Worm (Caenorhabditis elegans): ENCODE measurements around the gene T25G12.13.

T25G12.13 gene

DNA sequence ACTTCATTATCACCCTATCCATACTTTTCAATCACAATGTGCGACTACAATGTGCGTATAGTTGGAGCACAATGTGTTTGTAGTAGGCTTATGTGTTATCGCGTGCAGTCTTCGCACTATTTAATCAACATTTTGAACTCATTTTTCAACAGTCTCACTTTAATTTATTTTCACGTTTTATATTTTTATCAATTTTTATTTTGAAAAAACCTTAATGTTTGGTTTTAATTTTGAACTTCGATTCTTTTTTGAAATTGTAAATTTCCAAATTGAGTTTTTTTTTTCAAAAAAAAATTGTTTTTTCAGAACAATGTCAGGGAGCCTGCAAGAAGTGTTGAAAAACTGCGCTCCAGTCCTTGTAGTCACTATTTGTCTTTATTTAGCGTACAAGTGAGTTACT, at the start of gene T25G12.13:
TSS of gene T25G12.13 (plus strand) at position 301 of the 400 bp plus-strand sequence.
- no peak for TF ChIP-seq W03F9.2 (tag; optimal IDR thresholded peaks at IDR 0.05)
- no peak for TF ChIP-seq him-1 (tag; optimal IDR thresholded peaks at IDR 0.05)
- no peak for TF ChIP-seq dao-5 (tag; optimal IDR thresholded peaks at IDR 0.05)

DNA sequence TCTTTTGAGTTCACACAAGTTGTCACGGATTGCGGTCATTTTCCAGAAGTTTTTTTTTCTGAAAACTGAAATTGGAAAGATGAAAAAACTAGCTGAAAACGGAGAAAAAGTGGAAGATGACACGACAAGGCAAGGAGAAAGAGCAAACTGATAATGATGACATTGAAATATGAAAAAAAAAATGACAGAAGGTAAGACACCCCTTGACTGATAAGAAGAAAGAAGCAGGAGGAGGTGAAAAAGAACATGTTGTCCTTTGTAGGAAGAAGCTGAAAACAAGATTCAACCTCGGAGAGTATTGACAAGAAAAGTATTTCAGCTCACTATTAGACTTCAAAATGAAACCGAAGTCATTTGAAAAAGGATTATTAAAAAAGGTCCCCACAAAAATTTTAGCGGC, 48.1 kb upstream of the T25G12.13 start, which contains the start of gene B0302.5:
TSS of gene B0302.5 (minus strand) at position 58 of the 400 bp plus-strand sequence.
- TF ChIP-seq him-1 (tag; optimal IDR thresholded peaks at IDR 0.05), result no peak
- TF ChIP-seq dao-5 (tag; optimal IDR thresholded peaks at IDR 0.05), result no peak
- TF ChIP-seq W03F9.2 (tag; optimal IDR thresholded peaks at IDR 0.05), result no peak

DNA sequence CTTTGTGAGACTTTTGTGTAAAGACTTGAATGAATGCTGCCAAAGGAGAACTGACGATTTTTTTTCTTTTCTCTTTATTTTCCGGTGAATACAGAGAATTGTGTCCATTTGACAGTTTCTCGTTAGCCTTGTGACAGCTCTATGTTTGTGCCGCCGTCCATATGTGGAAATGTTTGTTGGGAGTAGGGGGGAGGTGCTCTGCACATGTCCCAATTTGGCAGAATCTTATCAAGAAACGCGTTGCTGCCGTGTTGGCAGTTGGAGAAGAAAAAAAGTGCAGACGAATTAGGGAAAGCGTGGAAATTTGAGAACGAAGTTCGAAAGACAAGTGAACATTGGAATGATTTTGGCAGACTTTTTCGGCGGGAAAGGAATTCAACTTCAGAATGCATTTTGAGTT, 45.3 kb upstream of the T25G12.13 start:
- TF ChIP-seq dao-5 (tag; optimal IDR thresholded peaks at IDR 0.05) (no peak), him-1 (tag; optimal IDR thresholded peaks at IDR 0.05) (no peak), W03F9.2 (tag; optimal IDR thresholded peaks at IDR 0.05) (no peak)

DNA sequence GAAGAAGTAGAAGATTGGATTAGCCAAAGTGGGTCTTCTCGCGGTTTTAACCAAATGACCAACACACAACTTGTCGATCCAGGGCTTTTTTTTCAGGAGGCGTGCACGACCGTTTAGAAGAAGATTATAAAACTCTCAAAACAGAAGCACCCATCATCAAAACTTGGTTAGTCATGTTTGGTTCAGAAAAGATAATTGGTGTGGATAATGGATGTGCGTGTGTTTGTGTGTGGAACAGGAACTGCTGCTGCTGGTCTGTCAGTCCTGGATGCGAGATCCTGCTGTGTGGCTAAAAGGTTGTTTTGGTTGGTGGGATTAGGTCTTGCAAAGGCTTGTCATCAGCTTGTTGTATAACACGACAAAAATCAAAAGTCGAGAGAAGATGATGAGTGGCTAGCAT, 39.8 kb upstream of the T25G12.13 start:
- TF ChIP-seq him-1 (tag; optimal IDR thresholded peaks at IDR 0.05) (no peak), dao-5 (tag; optimal IDR thresholded peaks at IDR 0.05) (no peak), W03F9.2 (tag; optimal IDR thresholded peaks at IDR 0.05) (no peak)

DNA sequence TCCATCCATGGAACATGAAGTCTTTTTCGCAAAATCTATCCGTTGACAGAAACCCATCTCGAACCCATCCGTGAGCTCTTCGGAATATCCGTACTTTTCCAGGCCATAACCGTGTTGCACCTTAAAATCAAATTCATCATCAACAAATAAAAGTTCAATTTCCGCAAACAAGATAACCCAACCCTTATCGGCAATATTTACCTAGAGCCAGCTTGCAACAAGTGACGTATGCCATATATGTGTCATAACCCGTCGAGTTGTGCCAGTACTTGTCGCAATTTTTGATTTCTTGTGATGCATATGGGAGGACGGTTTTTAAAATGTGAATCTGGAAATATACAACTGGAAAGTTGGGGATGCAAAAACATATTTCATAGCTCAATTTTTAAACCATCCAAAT, 37.3 kb upstream of the T25G12.13 start:
- no peak for TF ChIP-seq him-1 (tag; optimal IDR thresholded peaks at IDR 0.05)
- TF ChIP-seq dao-5 (tag; optimal IDR thresholded peaks at IDR 0.05), result no peak
- TF ChIP-seq W03F9.2 (tag; optimal IDR thresholded peaks at IDR 0.05), result no peak

DNA sequence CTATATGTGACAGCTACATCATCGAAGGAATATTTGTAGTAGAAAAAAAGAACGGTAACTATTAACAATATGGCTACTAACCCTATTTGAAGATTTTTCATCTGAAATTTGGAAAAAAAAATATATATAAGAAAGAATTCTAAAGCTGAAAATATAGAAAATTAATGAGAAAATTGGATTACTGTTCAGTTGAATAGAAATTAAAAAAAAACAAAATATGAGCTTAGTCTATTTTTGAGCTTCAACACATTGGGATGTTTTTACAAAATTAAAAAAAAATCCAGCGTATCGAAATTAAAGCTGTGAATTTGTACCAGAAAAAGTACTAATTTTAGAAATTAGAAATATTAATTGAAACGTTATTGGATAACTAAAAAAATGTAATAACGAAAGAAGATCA, 33.9 kb upstream of the T25G12.13 start, which contains the start of gene T08G2.2:
TSS of gene T08G2.2 (minus strand) at position 101 of the 400 bp plus-strand sequence.
- TF ChIP-seq dao-5 (tag; optimal IDR thresholded peaks at IDR 0.05), result no peak
- no peak for TF ChIP-seq W03F9.2 (tag; optimal IDR thresholded peaks at IDR 0.05)
- no peak for TF ChIP-seq him-1 (tag; optimal IDR thresholded peaks at IDR 0.05)

DNA sequence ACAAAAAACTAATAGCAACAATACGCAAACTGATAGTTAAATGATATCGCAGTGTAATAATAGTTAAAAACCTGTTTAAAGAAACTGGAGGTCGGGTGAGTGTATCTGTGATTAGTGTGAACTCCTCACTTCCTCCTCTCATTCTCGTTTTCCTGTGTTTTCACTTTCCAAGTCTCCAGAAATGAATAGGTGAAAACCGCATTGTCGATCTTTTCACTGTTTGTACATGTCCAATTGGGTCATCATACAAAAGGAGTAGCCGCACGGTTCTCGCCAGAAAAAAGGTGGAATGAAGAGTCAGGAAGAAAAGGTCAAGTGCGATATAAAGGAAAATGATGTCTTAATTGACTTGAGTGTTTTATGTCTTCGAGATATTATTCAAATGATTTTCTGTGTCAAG, 31.6 kb upstream of the T25G12.13 start:
- TF ChIP-seq him-1 (tag; optimal IDR thresholded peaks at IDR 0.05) (no peak), W03F9.2 (tag; optimal IDR thresholded peaks at IDR 0.05) (no peak), dao-5 (tag; optimal IDR thresholded peaks at IDR 0.05) (no peak)

DNA sequence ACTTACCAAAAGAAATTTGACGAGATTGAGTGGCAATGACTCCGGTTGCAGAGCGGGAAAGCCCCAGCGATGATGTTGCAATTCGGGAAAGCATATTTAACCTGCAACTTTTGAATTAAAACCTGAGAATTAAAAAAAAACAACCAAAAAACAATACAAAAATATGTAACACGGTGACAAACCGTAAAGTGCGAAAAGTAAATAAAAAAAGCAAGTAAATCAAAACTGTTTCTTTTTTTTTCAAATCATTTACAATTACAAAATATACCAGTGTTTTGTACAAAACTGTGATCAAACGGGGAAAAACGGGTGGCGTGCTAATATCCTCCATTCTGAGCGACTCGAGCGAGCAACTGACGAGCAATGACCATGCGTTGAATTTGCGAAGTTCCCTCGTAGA, 28.4 kb upstream of the T25G12.13 start, which contains the start of gene acdh-10:
TSS of gene acdh-10 (minus strand) at position 101 of the 400 bp plus-strand sequence.
- TF ChIP-seq dao-5 (tag; optimal IDR thresholded peaks at IDR 0.05) (no peak), W03F9.2 (tag; optimal IDR thresholded peaks at IDR 0.05) (no peak), him-1 (tag; optimal IDR thresholded peaks at IDR 0.05) (no peak)

DNA sequence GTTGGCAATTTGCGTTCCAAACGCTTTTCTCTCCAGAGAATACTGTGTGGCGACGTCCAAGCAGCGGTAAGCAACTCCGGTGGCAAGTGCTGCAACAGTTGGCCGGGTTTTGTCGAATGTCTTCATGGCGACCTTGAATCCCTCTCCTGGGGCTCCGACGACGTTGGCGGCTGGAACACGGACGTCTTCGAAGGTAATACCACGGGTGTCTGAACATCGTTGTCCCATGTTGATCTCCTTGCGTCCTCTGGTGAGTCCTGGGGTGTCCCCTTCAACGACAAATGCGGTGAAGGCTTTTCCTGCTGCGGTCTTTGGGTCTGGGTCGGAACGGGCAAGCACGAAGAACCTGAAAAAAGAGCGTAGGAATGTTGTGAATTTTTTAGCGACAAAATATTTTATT, 27.4 kb upstream of the T25G12.13 start:
- TF ChIP-seq W03F9.2 (tag; optimal IDR thresholded peaks at IDR 0.05) (no peak), him-1 (tag; optimal IDR thresholded peaks at IDR 0.05) (no peak), dao-5 (tag; optimal IDR thresholded peaks at IDR 0.05) (no peak)

DNA sequence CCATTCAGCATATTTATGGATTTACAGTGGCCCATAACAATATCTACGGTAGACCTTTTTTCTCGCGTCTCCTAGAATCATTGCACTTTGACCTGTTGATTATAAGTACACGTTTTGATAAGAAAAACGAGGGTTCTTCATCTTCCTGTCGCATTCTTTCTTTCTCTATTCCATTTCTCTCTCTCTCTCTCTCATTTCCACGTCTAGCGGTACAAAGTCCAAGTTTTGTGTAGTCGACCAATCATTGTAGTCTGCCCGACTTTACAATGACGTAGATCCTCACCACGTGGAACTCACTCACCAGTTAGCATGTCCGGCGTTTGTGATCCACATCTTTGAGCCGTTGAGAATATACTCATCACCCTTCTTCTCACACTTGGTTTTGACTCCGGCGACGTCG, 27.0 kb upstream of the T25G12.13 start:
- TF ChIP-seq dao-5 (tag; optimal IDR thresholded peaks at IDR 0.05) (no peak), W03F9.2 (tag; optimal IDR thresholded peaks at IDR 0.05) (no peak), him-1 (tag; optimal IDR thresholded peaks at IDR 0.05) (no peak)

DNA sequence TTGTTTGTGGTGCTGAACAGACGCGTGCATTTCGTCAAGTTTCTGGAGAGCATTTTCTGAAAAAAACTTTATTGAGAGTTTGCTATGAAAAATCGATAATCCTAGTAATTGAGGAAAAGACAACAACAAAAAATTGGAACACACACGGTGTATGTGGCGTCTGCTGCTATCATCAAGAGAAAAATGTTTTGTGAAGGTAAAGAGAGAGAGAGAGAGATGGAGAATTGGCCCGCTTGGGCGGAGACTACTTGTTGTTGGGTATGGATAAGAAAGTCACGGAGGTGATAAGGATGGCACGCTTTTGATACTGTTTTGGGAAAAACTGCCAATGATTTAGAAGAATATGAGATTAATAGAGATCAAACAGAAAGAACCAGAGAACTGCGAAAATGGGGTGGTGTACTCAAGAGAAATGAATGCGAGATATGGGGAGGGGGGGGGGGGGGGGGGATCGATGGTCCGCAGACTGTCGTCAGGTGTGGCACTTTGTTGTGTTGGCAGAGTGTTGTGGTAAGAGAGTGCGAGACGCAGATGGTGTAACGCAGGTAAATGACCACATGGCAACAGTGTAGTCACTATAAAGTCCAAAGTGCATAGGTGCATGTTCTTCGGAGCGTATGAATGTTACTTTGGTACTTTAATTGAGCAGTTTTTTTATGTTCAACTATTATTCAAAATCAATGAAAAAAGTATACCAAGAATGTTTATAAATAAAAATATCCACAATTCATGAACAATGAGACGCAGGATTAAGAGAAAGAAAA, 25.9 kb upstream of the T25G12.13 start, which contains the start of gene acdh-7:
TSS of gene acdh-7 (minus strand) at position 56 of the 764 bp plus-strand sequence.
- no peak for TF ChIP-seq dao-5 (tag; optimal IDR thresholded peaks at IDR 0.05)
- no peak for TF ChIP-seq him-1 (tag; optimal IDR thresholded peaks at IDR 0.05)
- no peak for TF ChIP-seq W03F9.2 (tag; optimal IDR thresholded peaks at IDR 0.05)

DNA sequence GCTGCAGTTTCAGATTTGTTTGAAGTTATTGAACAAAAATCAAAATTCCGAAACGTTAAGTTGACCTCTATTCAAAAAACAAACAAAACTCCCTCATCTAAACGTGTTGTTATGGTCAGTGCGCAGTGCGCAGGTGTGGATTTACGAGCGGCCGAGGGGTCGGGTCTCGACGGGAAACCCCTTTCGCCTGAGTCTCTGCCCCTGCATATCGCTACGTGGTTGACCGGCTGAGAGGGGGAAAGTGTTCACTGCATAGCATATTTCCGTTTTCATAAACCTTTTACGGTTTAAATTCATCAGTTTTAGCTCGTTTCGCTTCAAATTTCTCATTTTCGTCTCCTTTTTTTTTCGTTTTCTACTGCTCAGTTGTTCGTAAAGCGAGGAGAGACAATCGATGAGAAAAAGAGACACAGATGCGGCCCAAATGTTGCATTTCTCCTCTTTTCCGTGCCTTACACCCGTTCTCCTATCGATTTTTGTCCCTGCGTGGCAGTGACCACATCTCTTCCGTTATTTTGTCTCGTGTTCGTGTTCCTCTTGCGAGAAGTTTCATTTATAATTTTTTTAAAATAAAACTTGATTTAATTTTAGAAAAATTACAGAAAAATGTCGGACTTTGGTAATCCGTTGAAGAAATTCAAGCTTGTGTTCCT, 21.2 kb upstream of the T25G12.13 start, which contains the start of gene rab-6.2:
TSS of gene rab-6.2 (plus strand) at position 603 of the 653 bp plus-strand sequence.
- TF ChIP-seq W03F9.2 (tag; optimal IDR thresholded peaks at IDR 0.05), result no peak
- no peak for TF ChIP-seq dao-5 (tag; optimal IDR thresholded peaks at IDR 0.05)

DNA sequence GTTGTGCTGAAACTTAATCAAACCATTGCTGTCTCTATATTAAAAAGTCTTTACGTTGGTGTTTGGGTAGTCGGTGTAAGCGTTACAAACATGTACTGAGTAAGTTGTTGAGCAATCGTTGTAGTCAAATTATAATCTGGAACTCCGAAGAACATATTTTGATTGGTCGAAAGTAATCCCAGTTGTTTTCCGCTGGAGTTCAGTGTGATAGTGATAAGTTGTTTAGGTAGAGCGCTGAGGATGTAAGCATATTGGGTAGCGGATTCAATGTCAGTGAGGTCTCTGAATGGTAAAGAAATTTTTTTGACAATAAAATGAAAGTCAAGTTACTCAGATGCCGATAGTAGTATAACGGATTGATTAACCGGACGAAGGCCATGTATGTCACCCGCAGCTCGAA, 15.8 kb upstream of the T25G12.13 start:
- TF ChIP-seq W03F9.2 (tag; optimal IDR thresholded peaks at IDR 0.05) (no peak), him-1 (tag; optimal IDR thresholded peaks at IDR 0.05) (no peak), dao-5 (tag; optimal IDR thresholded peaks at IDR 0.05) (no peak)

DNA sequence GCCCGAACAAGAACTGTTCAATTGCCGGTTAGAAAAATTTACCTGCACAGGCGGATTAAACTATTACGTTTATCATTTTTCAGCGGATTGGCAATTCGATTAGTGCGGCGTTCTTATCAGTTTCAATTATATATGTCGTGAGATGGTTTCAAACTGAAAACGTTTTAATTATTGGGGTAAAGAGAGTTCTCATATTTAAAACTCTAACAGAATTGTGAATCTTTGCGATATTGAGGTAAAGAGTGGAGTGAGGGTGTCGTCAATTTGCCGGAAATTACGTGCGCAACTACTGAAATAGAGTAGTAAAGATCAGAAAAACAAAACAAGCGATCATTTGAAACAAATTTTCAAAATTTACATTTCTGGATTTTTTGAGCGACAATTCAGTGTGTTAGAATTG, 13.0 kb upstream of the T25G12.13 start, which contains the start of gene T25G12.6:
TSS of gene T25G12.6 (minus strand) at position 101 of the 400 bp plus-strand sequence.
- no peak for TF ChIP-seq W03F9.2 (tag; optimal IDR thresholded peaks at IDR 0.05)
- TF ChIP-seq dao-5 (tag; optimal IDR thresholded peaks at IDR 0.05), result no peak
- no peak for TF ChIP-seq him-1 (tag; optimal IDR thresholded peaks at IDR 0.05)
